Worm (Caenorhabditis elegans) whole organism, L2 larva: ENCODE data around the gene ncx-5.

ENCODE experiments used
- C34F6.9 ChIP-seq: fragments of 150-350 bp; optimal IDR thresholded peaks from 2 replicates; lab custom pipeline; 2014; ENCODE audit warnings: missing biosample characterization, missing genetic modification characterization
- F13H6.1 ChIP-seq: sonication (generic microtip); optimal IDR thresholded peaks from 2 replicates; lab custom pipeline; 2016; ENCODE audit warnings: missing genetic modification characterization, missing compliant biosample characterization
- R02D3.7 ChIP-seq: fragments of 150-350 bp; optimal IDR thresholded peaks from 2 replicates; lab custom pipeline; 2014; ENCODE audit warnings: missing biosample characterization, missing genetic modification characterization
- Y55F3AM.14 ChIP-seq: fragments of 200-800 bp; sonication (Bioruptor generic); optimal IDR thresholded peaks from 2 replicates; lab custom pipeline; 2018; ENCODE audit warnings: mild to moderate bottlenecking, missing genetic modification characterization, missing compliant biosample characterization
- ZK546.5 ChIP-seq: sonication (generic microtip); optimal IDR thresholded peaks from 2 replicates; lab custom pipeline; 2017; ENCODE audit warnings: missing biosample characterization, missing genetic modification characterization
- alr-1 ChIP-seq: fragments of 150-350 bp; optimal IDR thresholded peaks from 2 replicates; lab custom pipeline; 2014; ENCODE audit warnings: missing biosample characterization, missing genetic modification characterization
- aly-2 ChIP-seq: fragments of 150-350 bp; optimal IDR thresholded peaks from 2 replicates; lab custom pipeline; 2014; ENCODE audit warnings: missing biosample characterization, missing genetic modification characterization
- ama-1 ChIP-seq: fragments of 150-350 bp; optimal IDR thresholded peaks from 2 replicates; lab custom pipeline; 2018; ENCODE audit warnings: inconsistent platforms
- blmp-1 ChIP-seq: sonication (generic microtip); optimal IDR thresholded peaks from 2 replicates; lab custom pipeline; 2017; ENCODE audit warnings: missing genetic modification characterization, mild to moderate bottlenecking, missing compliant biosample characterization, antibody characterized with exemption, moderate library complexity; ENCODE audit not compliant: insufficient read depth
- ceh-16 ChIP-seq: fragments of 150-350 bp; optimal IDR thresholded peaks from 2 replicates; lab custom pipeline; 2014; ENCODE audit warnings: missing biosample characterization, missing genetic modification characterization
- ceh-82 ChIP-seq: fragments of 150-350 bp; optimal IDR thresholded peaks from 2 replicates; lab custom pipeline; 2014; ENCODE audit warnings: missing biosample characterization, missing genetic modification characterization
- crh-2 ChIP-seq: sonication (generic microtip); optimal IDR thresholded peaks from 2 replicates; lab custom pipeline; 2017; ENCODE audit warnings: missing biosample characterization, missing genetic modification characterization
- dmd-4 ChIP-seq: sonication (generic microtip); optimal IDR thresholded peaks from 2 replicates; lab custom pipeline; 2017; ENCODE audit warnings: missing biosample characterization, missing genetic modification characterization
- egl-27 ChIP-seq: sonication (generic microtip); optimal IDR thresholded peaks from 3 replicates; lab custom pipeline; 2017; ENCODE audit warnings: missing biosample characterization, missing genetic modification reagents, missing genetic modification characterization
- elt-1 ChIP-seq: fragments of 150-350 bp; optimal IDR thresholded peaks from 2 replicates; lab custom pipeline; 2014; ENCODE audit warnings: missing biosample characterization, missing genetic modification characterization
- elt-3 ChIP-seq: sonication (generic microtip); optimal IDR thresholded peaks from 2 replicates; lab custom pipeline; 2017; ENCODE audit warnings: missing biosample characterization, missing genetic modification characterization
- fos-1 ChIP-seq: fragments of 150-350 bp; optimal IDR thresholded peaks from 2 replicates; lab custom pipeline; 2014; ENCODE audit warnings: missing biosample characterization, missing genetic modification characterization
- gmeb-1 ChIP-seq: fragments of 150-350 bp; optimal IDR thresholded peaks from 2 replicates; lab custom pipeline; 2014; ENCODE audit warnings: missing biosample characterization, missing genetic modification characterization
- lin-11 ChIP-seq: fragments of 150-350 bp; sonication (generic microtip); optimal IDR thresholded peaks from 2 replicates; lab custom pipeline; 2014; ENCODE audit warnings: missing biosample characterization, missing genetic modification characterization, inconsistent platforms, mixed read lengths
- lin-13 ChIP-seq: fragments of 150-350 bp; optimal IDR thresholded peaks from 2 replicates; lab custom pipeline; 2014; ENCODE audit warnings: missing biosample characterization, missing genetic modification reagents, missing genetic modification characterization
- lin-39 ChIP-seq: fragments of 150-350 bp; optimal IDR thresholded peaks from 2 replicates; lab custom pipeline; 2014; ENCODE audit warnings: missing biosample characterization, missing genetic modification reagents, missing genetic modification characterization
- lsy-2 ChIP-seq, 2 experiments: fragments of 150-350 bp in 1 of 2; sonication (generic microtip) in 1 of 2; optimal IDR thresholded peaks; 2 replicates each; lab custom pipeline; 2014 to 2017; ENCODE audit warnings: missing biosample characterization in 2 of 2, missing genetic modification characterization in 2 of 2
- mab-5 ChIP-seq: fragments of 150-350 bp; optimal IDR thresholded peaks from 2 replicates; lab custom pipeline; 2014; ENCODE audit warnings: missing biosample characterization, missing genetic modification characterization
- mbf-1 ChIP-seq: sonication (generic microtip); optimal IDR thresholded peaks from 2 replicates; lab custom pipeline; 2017; ENCODE audit warnings: missing biosample characterization, missing genetic modification characterization
- mdl-1 ChIP-seq, 2 experiments: fragments of 150-350 bp in 1 of 2; sonication (generic microtip) in 1 of 2; optimal IDR thresholded peaks; 2 replicates each; lab custom pipeline; 2017; ENCODE audit warnings: missing biosample characterization in 2 of 2, missing genetic modification characterization in 2 of 2
- nhr-10 ChIP-seq: sonication (generic microtip); optimal IDR thresholded peaks from 2 replicates; lab custom pipeline; 2017; ENCODE audit warnings: missing biosample characterization, missing genetic modification characterization
- nhr-11 ChIP-seq: fragments of 150-350 bp; optimal IDR thresholded peaks from 2 replicates; lab custom pipeline; 2014; ENCODE audit warnings: missing biosample characterization, missing genetic modification characterization
- nhr-12 ChIP-seq: fragments of 150-350 bp; optimal IDR thresholded peaks from 2 replicates; lab custom pipeline; 2014; ENCODE audit warnings: missing biosample characterization, missing genetic modification characterization
- nhr-129 ChIP-seq: fragments of 150-350 bp; optimal IDR thresholded peaks from 2 replicates; lab custom pipeline; 2014; ENCODE audit warnings: missing biosample characterization, missing genetic modification characterization
- nhr-21 ChIP-seq: fragments of 150-350 bp; optimal IDR thresholded peaks from 2 replicates; lab custom pipeline; 2014; ENCODE audit warnings: missing biosample characterization, missing genetic modification characterization
- nhr-23 ChIP-seq: fragments of 150-350 bp; optimal IDR thresholded peaks from 2 replicates; lab custom pipeline; 2014; ENCODE audit warnings: missing biosample characterization, missing genetic modification reagents, missing genetic modification characterization
- nhr-237 ChIP-seq: fragments of 150-350 bp; optimal IDR thresholded peaks from 2 replicates; lab custom pipeline; 2014; ENCODE audit warnings: missing biosample characterization, missing genetic modification characterization
- nhr-25 ChIP-seq: fragments of 150-350 bp; sonication (generic microtip); optimal IDR thresholded peaks from 3 replicates; lab custom pipeline; 2014; ENCODE audit warnings: missing biosample characterization, missing genetic modification characterization
- nhr-6 ChIP-seq: fragments of 150-350 bp; optimal IDR thresholded peaks from 2 replicates; lab custom pipeline; 2014; ENCODE audit warnings: missing biosample characterization, missing genetic modification characterization
- nhr-77 ChIP-seq: fragments of 150-350 bp; optimal IDR thresholded peaks from 2 replicates; lab custom pipeline; 2014; ENCODE audit warnings: missing biosample characterization, missing genetic modification characterization
- peb-1 ChIP-seq: fragments of 150-350 bp; optimal IDR thresholded peaks from 2 replicates; lab custom pipeline; 2014; ENCODE audit warnings: missing biosample characterization, missing genetic modification characterization
- sem-4 ChIP-seq: fragments of 150-350 bp; optimal IDR thresholded peaks from 2 replicates; lab custom pipeline; 2014; ENCODE audit warnings: missing biosample characterization, missing genetic modification reagents, missing genetic modification characterization
- skn-1 ChIP-seq: sonication (generic microtip); optimal IDR thresholded peaks from 2 replicates; lab custom pipeline; 2017; ENCODE audit warnings: missing biosample characterization, missing genetic modification characterization
- sma-3 ChIP-seq: sonication (generic microtip); optimal IDR thresholded peaks from 2 replicates; lab custom pipeline; 2016; ENCODE audit warnings: missing genetic modification reagents, missing genetic modification characterization, missing compliant biosample characterization
- sma-9 ChIP-seq, 2 experiments: fragments of 150-350 bp in 1 of 2; sonication (generic microtip) in 1 of 2; optimal IDR thresholded peaks; 2 replicates each; lab custom pipeline; 2014 to 2016; ENCODE audit warnings: missing genetic modification characterization in 2 of 2, mild to moderate bottlenecking in 1 of 2, missing biosample characterization in 1 of 2, missing compliant biosample characterization in 1 of 2, missing genetic modification reagents in 1 of 2, moderate library complexity in 1 of 2
- snpc-4 ChIP-seq: fragments of 150-350 bp; optimal IDR thresholded peaks from 2 replicates; lab custom pipeline; 2014; ENCODE audit warnings: missing biosample characterization, missing genetic modification characterization
- unc-39 ChIP-seq: fragments of 150-350 bp; optimal IDR thresholded peaks from 2 replicates; lab custom pipeline; 2014; ENCODE audit warnings: missing biosample characterization, missing genetic modification characterization
- unc-55 ChIP-seq: fragments of 150-350 bp; sonication (generic microtip); optimal IDR thresholded peaks from 3 replicates; lab custom pipeline; 2014; ENCODE audit warnings: missing biosample characterization, missing genetic modification reagents, missing genetic modification characterization
- unc-62 ChIP-seq: fragments of 150-350 bp; optimal IDR thresholded peaks from 2 replicates; lab custom pipeline; 2014; ENCODE audit warnings: missing biosample characterization, missing genetic modification reagents, missing genetic modification characterization
- ztf-1 ChIP-seq: fragments of 200-800 bp; sonication (Bioruptor generic); conservative IDR thresholded peaks from 2 replicates; pipeline ENCODE4 v1.3.6; 2022; ENCODE audit warnings: missing genetic modification characterization, missing compliant biosample characterization
- ztf-11 ChIP-seq: sonication (generic microtip); optimal IDR thresholded peaks from 2 replicates; lab custom pipeline; 2017; ENCODE audit warnings: missing biosample characterization, missing genetic modification characterization
- ztf-4 ChIP-seq: fragments of 150-350 bp; optimal IDR thresholded peaks from 2 replicates; lab custom pipeline; 2014; ENCODE audit warnings: missing biosample characterization, missing genetic modification characterization

ncx-5 gene

ce11 chrV:10489998-10490397 lies at the start of gene ncx-5:
ncx-5 (minus strand) TSS chrV:10490098.
- no peak for TF ChIP-seq lsy-2 (tag; optimal IDR thresholded peaks at IDR 0.05; lab: Kevin White, UChicago)
- TF ChIP-seq nhr-21 (tag; lab: Kevin White, UChicago), result no peak
- no peak for TF ChIP-seq snpc-4 (tag; lab: Kevin White, UChicago)
- no peak for TF ChIP-seq ztf-1 (GFP tag; lab: Robert Waterston, UW)
- no peak for TF ChIP-seq nhr-6 (tag; lab: Kevin White, UChicago)
- TF ChIP-seq nhr-11 (tag; lab: Kevin White, UChicago), result no peak
- TF ChIP-seq, all 48 proteins: peak for 0

ce11 chrV:10539114-10539513 lies 49.2 kb upstream of the ncx-5 start, which contains the start of gene F25D1.8:
F25D1.8 (plus strand) TSS chrV:10539414.
- no peak for TF ChIP-seq sma-3 (GFP tag; lab: Kevin White, UChicago)
- no peak for TF ChIP-seq aly-2
- TF ChIP-seq sma-9 (GFP tag; optimal IDR thresholded peaks at IDR 0.05; lab: Kevin White, UChicago), result no peak
- TF ChIP-seq sma-9 (tag; optimal IDR thresholded peaks at IDR 0.05; lab: Kevin White, UChicago), result no peak
- TF ChIP-seq skn-1 (tag; lab: Kevin White, UChicago), result no peak
- no peak for TF ChIP-seq blmp-1 (tag; lab: Kevin White, UChicago)
- no peak for TF ChIP-seq elt-3 (tag; lab: Kevin White, UChicago)
- TF ChIP-seq nhr-12 (tag; lab: Kevin White, UChicago), result no peak
- no peak for TF ChIP-seq C34F6.9 (tag; lab: Kevin White, UChicago)
- TF ChIP-seq gmeb-1 (tag; lab: Kevin White, UChicago), result no peak
- no peak for TF ChIP-seq nhr-25 (tag; lab: Kevin White, UChicago)
- TF ChIP-seq ZK546.5, result no peak
- no peak for TF ChIP-seq ztf-11 (tag; lab: Kevin White, UChicago)
- TF ChIP-seq elt-1, result no peak
- TF ChIP-seq crh-2 (tag; lab: Kevin White, UChicago), result no peak
- TF ChIP-seq Y55F3AM.14, result no peak

- TF ChIP-seq peb-1 (tag; lab: Kevin White, UChicago), result no peak
- TF ChIP-seq ceh-16, result peak; percentile 86
- peak; percentile 93 for TF ChIP-seq nhr-6 (tag; lab: Kevin White, UChicago)
- TF ChIP-seq mbf-1 (tag; lab: Kevin White, UChicago), result no peak
- peak; percentile 86 for TF ChIP-seq Y55F3AM.14
- peak; percentile 74 for TF ChIP-seq ama-1 (lab: Kevin White, UChicago)
- TF ChIP-seq nhr-10 (tag; lab: Kevin White, UChicago), result peak; percentile 31
- peak; percentile 93 for TF ChIP-seq lin-13 (GFP tag; lab: Kevin White, UChicago)
- TF ChIP-seq alr-1, result no peak
- TF ChIP-seq F13H6.1 (tag; lab: Kevin White, UChicago), result peak; percentile 94
- peak; percentile 96 for TF ChIP-seq gmeb-1 (tag; lab: Kevin White, UChicago)
- peak; percentile 87 for TF ChIP-seq nhr-21 (tag; lab: Kevin White, UChicago)
- peak; percentile 32 for TF ChIP-seq unc-62 (GFP tag; lab: Kevin White, UChicago)
- peak; percentile 87 for TF ChIP-seq mab-5 (tag; lab: Kevin White, UChicago)
- peak; percentile 97 for TF ChIP-seq nhr-129 (tag; lab: Kevin White, UChicago)
- peak; percentile 2 for TF ChIP-seq lin-39 (tag; lab: Kevin White, UChicago)
- peak; percentile 44 for TF ChIP-seq ceh-82 (tag; lab: Kevin White, UChicago)
- TF ChIP-seq blmp-1 (tag; lab: Kevin White, UChicago), result peak; percentile 52
- no peak for TF ChIP-seq ztf-11 (tag; lab: Kevin White, UChicago)
- TF ChIP-seq skn-1 (tag; lab: Kevin White, UChicago), result no peak
- no peak for TF ChIP-seq elt-1
- TF ChIP-seq unc-55 (GFP tag; lab: Kevin White, UChicago), result peak; percentile 94
- peak; percentile 85 for TF ChIP-seq snpc-4 (tag; lab: Kevin White, UChicago)
- peak; percentile 48 for TF ChIP-seq nhr-77
- TF ChIP-seq mdl-1 (tag; optimal IDR thresholded peaks at IDR 0.05; lab: Kevin White, UChicago), result peak in 1 of 2 experiments; percentile 79
- TF ChIP-seq egl-27, result peak; percentile 87
- peak; percentile 86 to 95 for TF ChIP-seq lsy-2 (tag; optimal IDR thresholded peaks at IDR 0.05; lab: Kevin White, UChicago)
- peak; percentile 93 for TF ChIP-seq nhr-25 (tag; lab: Kevin White, UChicago)
- no peak for TF ChIP-seq nhr-23
- no peak for TF ChIP-seq unc-39 (tag; lab: Kevin White, UChicago)
- no peak for TF ChIP-seq dmd-4 (tag; lab: Kevin White, UChicago)
- peak; percentile 95 for TF ChIP-seq sem-4
- peak; percentile 12 for TF ChIP-seq ZK546.5
- peak; percentile 93 for TF ChIP-seq lin-11 (tag; lab: Kevin White, UChicago)
- TF ChIP-seq nhr-237 (tag; lab: Kevin White, UChicago), result no peak
- no peak for TF ChIP-seq aly-2
- TF ChIP-seq C34F6.9 (tag; lab: Kevin White, UChicago), result peak; percentile 98
- no peak for TF ChIP-seq ztf-1 (GFP tag; lab: Robert Waterston, UW)
- peak; percentile 69 for TF ChIP-seq ztf-4
- TF ChIP-seq sma-3 (GFP tag; lab: Kevin White, UChicago), result peak; percentile 87
- peak; percentile 89 for TF ChIP-seq fos-1 (tag; lab: Kevin White, UChicago)
- peak; percentile 42 for TF ChIP-seq R02D3.7
- TF ChIP-seq crh-2 (tag; lab: Kevin White, UChicago), result peak; percentile 96
Observed at ce11 chrV:10536808-10537207, 46.9 kb upstream of the ncx-5 start.
